Fruit fly (Drosophila melanogaster): ENCODE data around the gene SLC5A11.

SLC5A11 gene

dm6 chr2L:8211070-8211469, 6.1 kb upstream of the SLC5A11 start, which contains the start of gene Ssb-c31a:
TSS of gene Ssb-c31a (plus strand) at chr2L:8211347.
- peak; percentile 67 for TF ChIP-seq noc (tag; optimal IDR thresholded peaks at IDR 0.05)

- no peak for TF ChIP-seq noc (tag; optimal IDR thresholded peaks at IDR 0.05)
Observed at dm6 chr2L:8210468-8210867, 5.5 kb upstream of the SLC5A11 start.

dm6 chr2L:8209362-8209761, 4.4 kb upstream of the SLC5A11 start:
- no peak for TF ChIP-seq noc (tag; optimal IDR thresholded peaks at IDR 0.05)

- TF ChIP-seq noc (tag; optimal IDR thresholded peaks at IDR 0.05) = no peak
Observed at dm6 chr2L:8205871-8206270, 939 bp upstream of the SLC5A11 start, which contains the start of gene CG8419. TSS of gene CG8419 (plus strand) at chr2L:8206171.

- TF ChIP-seq noc (tag; optimal IDR thresholded peaks at IDR 0.05) = no peak
Observed at dm6 chr2L:8204366-8204765, 566 bp downstream of the SLC5A11 start.

- TF ChIP-seq noc (tag; optimal IDR thresholded peaks at IDR 0.05) = peak; percentile 9
Observed at dm6 chr2L:8203748-8204147, 1.2 kb downstream of the SLC5A11 start.

- no peak for TF ChIP-seq noc (tag; optimal IDR thresholded peaks at IDR 0.05)
Observed at dm6 chr2L:8202569-8202968, 2.4 kb downstream of the SLC5A11 start.

- no peak for TF ChIP-seq noc (tag; optimal IDR thresholded peaks at IDR 0.05)
Observed at dm6 chr2L:8198757-8199156, 6.2 kb downstream of the SLC5A11 start, which contains the start of gene PGAP5. TSS of gene PGAP5 (plus strand) at chr2L:8198882.

dm6 chr2L:8196757-8197530, 8.0 kb downstream of the SLC5A11 start, which contains the start of the genes CG8475 and CG8460:
TSS of gene CG8475 (minus strand) at chr2L:8196918.
TSS of gene CG8460 (plus strand) at chr2L:8197193.
- no peak for TF ChIP-seq noc (tag; optimal IDR thresholded peaks at IDR 0.05)

dm6 chr2L:8195722-8196323, 9.1 kb downstream of the SLC5A11 start:
- no peak for TF ChIP-seq noc (tag; optimal IDR thresholded peaks at IDR 0.05)

dm6 chr2L:8190681-8191080, 14.3 kb downstream of the SLC5A11 start, which contains the start of gene CG34134:
TSS of gene CG34134 (minus strand) at chr2L:8190781.
- TF ChIP-seq noc (tag; optimal IDR thresholded peaks at IDR 0.05) = no peak

- TF ChIP-seq noc (tag; optimal IDR thresholded peaks at IDR 0.05) = no peak
Observed at dm6 chr2L:8185008-8185407, 19.9 kb downstream of the SLC5A11 start.

dm6 chr2L:8171544-8171943, 33.4 kb downstream of the SLC5A11 start:
- no peak for TF ChIP-seq noc (tag; optimal IDR thresholded peaks at IDR 0.05)

dm6 chr2L:8170600-8171182, 34.2 kb downstream of the SLC5A11 start:
- TF ChIP-seq noc (tag; optimal IDR thresholded peaks at IDR 0.05) = no peak

dm6 chr2L:8168075-8168474, 36.9 kb downstream of the SLC5A11 start:
- no peak for TF ChIP-seq noc (tag; optimal IDR thresholded peaks at IDR 0.05)

- TF ChIP-seq noc (tag; optimal IDR thresholded peaks at IDR 0.05) = no peak
Observed at dm6 chr2L:8165800-8166576, 38.9 kb downstream of the SLC5A11 start.
